Fruit fly (Drosophila melanogaster) whole organism, embryonic: ENCODE data around the gene Cp18.

Experiments used
- Blimp-1 ChIP-seq: fragments of 200-800 bp; sonication (Bioruptor generic); optimal IDR thresholded peaks from 3 replicates; lab custom pipeline; 2018; ENCODE audit warnings: missing biosample characterization, missing genetic modification characterization, mild to moderate bottlenecking, moderate library complexity, missing genetic modification reagents
- BtbVII ChIP-seq: fragments of 200-800 bp; sonication (Bioruptor generic); optimal IDR thresholded peaks from 3 replicates; lab custom pipeline; 2017; ENCODE audit warnings: missing biosample characterization, mild to moderate bottlenecking, missing genetic modification characterization
- CG10147 ChIP-seq: fragments of 200-800 bp; sonication (Bioruptor generic); optimal IDR thresholded peaks from 2 replicates; lab custom pipeline; 2019; ENCODE audit warnings: missing biosample characterization, mild to moderate bottlenecking, missing genetic modification characterization, moderate library complexity
- CG1647 ChIP-seq: fragments of 200-800 bp; sonication (Bioruptor generic); optimal IDR thresholded peaks from 3 replicates; lab custom pipeline; 2016; ENCODE audit warnings: missing biosample characterization, missing genetic modification characterization
- CG16813 ChIP-seq: fragments of 200-800 bp; sonication (Bioruptor generic); IDR thresholded peaks from 3 replicates; pipeline ENCODE4 v1.3.6; 2022; ENCODE audit warnings: missing biosample characterization, missing genetic modification characterization; ENCODE audit not compliant: partially characterized antibody
- CG17328 ChIP-seq: fragments of 200-800 bp; sonication (Bioruptor generic); IDR thresholded peaks from 2 replicates; pipeline ENCODE4 v1.3.6; 2022; ENCODE audit warnings: missing biosample characterization, missing genetic modification characterization
- CG18011 ChIP-seq: fragments of 200-800 bp; sonication (Bioruptor generic); optimal IDR thresholded peaks from 2 replicates; lab custom pipeline; 2017; ENCODE audit warnings: missing biosample characterization, missing genetic modification characterization, mild to moderate bottlenecking, moderate library complexity, missing genotype
- CG3065 ChIP-seq: fragments of 200-800 bp; sonication (Bioruptor generic); optimal IDR thresholded peaks from 2 replicates; lab custom pipeline; 2016; ENCODE audit warnings: missing biosample characterization, missing genetic modification characterization
- CG32767 ChIP-seq: fragments of 200-800 bp; sonication (Bioruptor generic); IDR thresholded peaks from 2 replicates; pipeline ENCODE4 v1.3.6; 2022; ENCODE audit warnings: missing biosample characterization, missing genetic modification characterization
- CG4328 ChIP-seq: fragments of 200-800 bp; sonication (Bioruptor generic); optimal IDR thresholded peaks from 3 replicates; lab custom pipeline; 2017; ENCODE audit warnings: missing biosample characterization, missing genetic modification reagents, missing genetic modification characterization
- CG4424 ChIP-seq: fragments of 200-800 bp; sonication (Bioruptor generic); optimal IDR thresholded peaks from 3 replicates; lab custom pipeline; 2016; ENCODE audit warnings: missing biosample characterization, missing genetic modification characterization
- CG4617 ChIP-seq: fragments of 200-800 bp; sonication (Bioruptor generic); optimal IDR thresholded peaks from 3 replicates; lab custom pipeline; 2016; ENCODE audit warnings: missing biosample characterization, missing genetic modification characterization, borderline replicate concordance
- CG4707 ChIP-seq: fragments of 200-800 bp; sonication (Bioruptor generic); optimal IDR thresholded peaks from 2 replicates; lab custom pipeline; 2018; ENCODE audit warnings: missing biosample characterization, mild to moderate bottlenecking, missing genetic modification characterization, moderate library complexity
- D19A ChIP-seq: fragments of 200-800 bp; optimal IDR thresholded peaks from 3 replicates; lab custom pipeline; 2019; ENCODE audit warnings: missing biosample characterization, mild to moderate bottlenecking, missing genetic modification characterization, moderate library complexity
- Dref ChIP-seq: fragments of 200-800 bp; sonication (Bioruptor generic); IDR thresholded peaks from 2 replicates; pipeline ENCODE4 v1.3.6; 2022; ENCODE audit warnings: missing biosample characterization, missing genetic modification characterization
- Lhr ChIP-seq: fragments of 200-800 bp; sonication (Bioruptor generic); optimal IDR thresholded peaks from 3 replicates; lab custom pipeline; 2017; ENCODE audit warnings: mild to moderate bottlenecking, missing biosample characterization, missing genetic modification reagents, missing genetic modification characterization
- MBD-R2 ChIP-seq: fragments of 200-800 bp; sonication (Bioruptor generic); IDR thresholded peaks from 2 replicates; pipeline ENCODE4 v1.3.6; 2022; ENCODE audit warnings: missing biosample characterization, missing genetic modification characterization
- Myb ChIP-seq: fragments of 200-800 bp; sonication (Bioruptor generic); optimal IDR thresholded peaks from 2 replicates; lab custom pipeline; 2016; ENCODE audit warnings: missing biosample characterization, missing genetic modification characterization
- Xbp1 ChIP-seq: fragments of 200-800 bp; sonication (Bioruptor generic); optimal IDR thresholded peaks from 3 replicates; lab custom pipeline; 2016; ENCODE audit warnings: missing biosample characterization, mild to moderate bottlenecking, missing genetic modification characterization
- ab ChIP-seq: fragments of 200-800 bp; sonication (Bioruptor generic); optimal IDR thresholded peaks from 2 replicates; lab custom pipeline; 2016; ENCODE audit warnings: missing biosample characterization, missing genetic modification characterization
- amos ChIP-seq: fragments of 200-800 bp; sonication (Bioruptor generic); IDR thresholded peaks from 2 replicates; pipeline ENCODE4 v1.3.6; 2022; ENCODE audit warnings: missing biosample characterization, missing genetic modification characterization; ENCODE audit not compliant: partially characterized antibody
- az2 ChIP-seq: fragments of 200-800 bp; sonication (Bioruptor generic); optimal IDR thresholded peaks from 3 replicates; lab custom pipeline; 2016; ENCODE audit warnings: missing biosample characterization, missing genetic modification characterization
- chif ChIP-seq, 2 experiments: fragments of 200-800 bp; sonication (Bioruptor generic); optimal IDR thresholded peaks; 3 replicates each; lab custom pipeline; 2016; ENCODE audit warnings: missing biosample characterization in 2 of 2, missing genetic modification characterization in 2 of 2
- chinmo ChIP-seq: fragments of 200-800 bp; sonication (Bioruptor generic); IDR thresholded peaks from 4 replicates; pipeline ENCODE4 v1.3.6; 2022; ENCODE audit warnings: missing biosample characterization, missing genetic modification characterization; ENCODE audit not compliant: partially characterized antibody
- da ChIP-seq: fragments of 200-800 bp; sonication (Bioruptor generic); optimal IDR thresholded peaks from 2 replicates; lab custom pipeline; 2016; ENCODE audit warnings: missing biosample characterization, missing genetic modification characterization
- dimm ChIP-seq: fragments of 200-800 bp; sonication (Bioruptor generic); IDR thresholded peaks from 2 replicates; pipeline ENCODE4 v1.3.6; 2022; ENCODE audit warnings: missing biosample characterization, missing genetic modification characterization
- esg ChIP-seq: fragments of 200-800 bp; sonication (Bioruptor generic); conservative IDR thresholded peaks from 2 replicates; pipeline ENCODE4 v1.3.6; 2022; ENCODE audit warnings: missing biosample characterization, missing genetic modification characterization
- gsb-n ChIP-seq: fragments of 200-800 bp; sonication (Bioruptor generic); optimal IDR thresholded peaks from 3 replicates; lab custom pipeline; 2018; ENCODE audit warnings: missing biosample characterization, mild to moderate bottlenecking, missing genetic modification characterization
- her ChIP-seq: fragments of 200-800 bp; sonication (Bioruptor generic); optimal IDR thresholded peaks from 2 replicates; lab custom pipeline; 2016; ENCODE audit warnings: missing biosample characterization, missing genetic modification characterization
- ind ChIP-seq: fragments of 200-800 bp; sonication (Bioruptor generic); optimal IDR thresholded peaks from 3 replicates; lab custom pipeline; 2016; ENCODE audit warnings: missing biosample characterization, missing genetic modification characterization
- inv ChIP-seq: fragments of 200-800 bp; sonication (Bioruptor generic); IDR thresholded peaks from 2 replicates; pipeline ENCODE4 v1.3.6; 2022; ENCODE audit warnings: missing biosample characterization, missing genetic modification characterization; ENCODE audit not compliant: partially characterized antibody
- lilli ChIP-seq: fragments of 200-800 bp; sonication (Bioruptor generic); optimal IDR thresholded peaks from 3 replicates; lab custom pipeline; 2016; ENCODE audit warnings: missing biosample characterization, missing genetic modification characterization
- maf-S ChIP-seq: fragments of 200-800 bp; sonication (Bioruptor generic); optimal IDR thresholded peaks from 2 replicates; lab custom pipeline; 2016; ENCODE audit warnings: missing biosample characterization, missing genetic modification characterization
- peb ChIP-seq: fragments of 200-800 bp; sonication (Bioruptor generic); IDR thresholded peaks from 2 replicates; pipeline ENCODE4 v1.3.6; 2022; ENCODE audit warnings: missing biosample characterization, missing genetic modification characterization
- pho ChIP-seq: fragments of 200-800 bp; sonication (Bioruptor generic); optimal IDR thresholded peaks from 2 replicates; lab custom pipeline; 2016; ENCODE audit warnings: missing biosample characterization, missing genetic modification characterization
- pnt ChIP-seq: fragments of 200-800 bp; sonication (Bioruptor generic); optimal IDR thresholded peaks from 3 replicates; lab custom pipeline; 2016; ENCODE audit warnings: missing biosample characterization, missing genetic modification characterization
- sd ChIP-seq: fragments of 200-800 bp; sonication (Bioruptor generic); optimal IDR thresholded peaks from 3 replicates; lab custom pipeline; 2018; ENCODE audit warnings: missing biosample characterization, mild to moderate bottlenecking, missing genetic modification characterization, moderate library complexity
- sisA ChIP-seq: fragments of 200-800 bp; sonication (Bioruptor generic); IDR thresholded peaks from 2 replicates; pipeline ENCODE4 v1.3.6; 2022; ENCODE audit warnings: missing biosample characterization, missing genetic modification characterization
- ssp ChIP-seq: fragments of 200-800 bp; sonication (Bioruptor generic); IDR thresholded peaks from 2 replicates; pipeline ENCODE4 v1.3.6; 2022; ENCODE audit warnings: missing biosample characterization, missing genetic modification characterization
- sug ChIP-seq: fragments of 200-800 bp; optimal IDR thresholded peaks from 2 replicates; lab custom pipeline; 2019; ENCODE audit warnings: missing biosample characterization, mild to moderate bottlenecking, missing genetic modification characterization, moderate library complexity
- usp ChIP-seq: fragments of >200 bp; optimal IDR thresholded peaks from 2 replicates; lab custom pipeline; 2017; ENCODE audit warnings: missing biosample characterization, missing genetic modification characterization
- wek ChIP-seq: fragments of 200-800 bp; sonication (Bioruptor generic); optimal IDR thresholded peaks from 3 replicates; lab custom pipeline; 2018; ENCODE audit warnings: missing biosample characterization, mild to moderate bottlenecking, missing genetic modification characterization, moderate library complexity
- zen ChIP-seq: fragments of 200-800 bp; sonication (Bioruptor generic); optimal IDR thresholded peaks from 3 replicates; lab custom pipeline; 2018; ENCODE audit warnings: missing biosample characterization, mild to moderate bottlenecking, missing genetic modification characterization, moderate library complexity
- zfh1 ChIP-seq: fragments of 200-800 bp; sonication (Bioruptor generic); IDR thresholded peaks from 3 replicates; pipeline ENCODE4 v1.3.6; 2022; ENCODE audit warnings: missing biosample characterization, missing genetic modification characterization

The Cp18 gene

DNA sequence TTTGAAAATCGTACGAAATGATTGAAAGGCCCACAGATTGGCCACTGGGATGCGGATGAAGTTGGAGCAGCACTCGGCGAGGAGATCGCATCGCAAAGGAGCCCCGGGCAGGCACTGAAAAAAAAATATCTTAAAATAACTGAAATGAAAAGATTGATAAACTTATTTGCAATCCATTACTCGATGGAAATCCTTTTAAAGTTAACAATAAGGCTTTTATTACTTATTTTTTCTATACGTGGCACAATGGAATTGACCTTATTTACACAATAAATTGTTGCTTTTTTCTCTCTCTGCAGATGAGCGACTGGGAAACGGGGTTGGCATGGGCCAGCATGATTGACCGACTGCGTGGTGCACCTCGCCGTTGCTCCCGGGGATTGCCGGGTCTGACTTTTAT, 24.7 kb downstream of the Cp18 start (continued):
- peak; percentile 42 for TF ChIP-seq gsb-n (tag; lab: Kevin White, UChicago)
- no peak for TF ChIP-seq da (GFP tag; lab: Kevin White, UChicago)
- TF ChIP-seq peb (GFP tag; lab: Robert Waterston, UW) = peak; percentile 56
- peak; percentile 71 for TF ChIP-seq Blimp-1 (GFP tag; lab: Kevin White, UChicago)
- no peak for TF ChIP-seq inv (GFP tag; lab: Robert Waterston, UW)
- TF ChIP-seq CG4424 (GFP tag; lab: Kevin White, UChicago) = peak; percentile 42
- TF ChIP-seq sug (tag; lab: Kevin White, UChicago) = no peak
- no peak for TF ChIP-seq her (GFP tag; lab: Kevin White, UChicago)
- peak in 1 of 2 experiments; percentile 39 for TF ChIP-seq chif (GFP tag; optimal IDR thresholded peaks at IDR 0.05; lab: Kevin White, UChicago)
- no peak for TF ChIP-seq zen (tag; lab: Kevin White, UChicago)
- TF ChIP-seq CG4707 = peak; percentile 47
- TF ChIP-seq CG32767 (GFP tag; lab: Robert Waterston, UW) = 0 out of 2 replicates have a peak, but pooled peaks have one; percentile 19
- TF ChIP-seq esg (GFP tag; lab: Robert Waterston, UW) = peak; percentile 55; the same call in 1 of the 2 replicates
- TF ChIP-seq CG1647 (GFP tag; lab: Kevin White, UChicago) = no peak
- no peak for TF ChIP-seq amos (GFP tag; lab: Robert Waterston, UW)
- TF ChIP-seq ab (GFP tag; lab: Kevin White, UChicago) = no peak
- peak; percentile 67; the same call in 2 of the 3 replicates for TF ChIP-seq zfh1
- no peak for TF ChIP-seq CG4617
- no peak for TF ChIP-seq maf-S (GFP tag; lab: Kevin White, UChicago)
- peak; percentile 65 for TF ChIP-seq Xbp1 (GFP tag; lab: Kevin White, UChicago)
- TF ChIP-seq CG4328 (GFP tag; lab: Kevin White, UChicago) = no peak
- peak; percentile 4 for TF ChIP-seq Lhr (GFP tag; lab: Kevin White, UChicago)
- TF ChIP-seq Dref (GFP tag; lab: Robert Waterston, UW) = no peak
- peak; percentile 44 for TF ChIP-seq D19A (tag; lab: Kevin White, UChicago)
- TF ChIP-seq sisA = peak; percentile 73
- no peak for TF ChIP-seq CG18011 (GFP tag; lab: Kevin White, UChicago)
- TF ChIP-seq ssp (GFP tag; lab: Robert Waterston, UW) = peak; percentile 44
- TF ChIP-seq az2 (GFP tag; lab: Kevin White, UChicago) = peak; percentile 61
- TF ChIP-seq pho = no peak
- TF ChIP-seq BtbVII (GFP tag; lab: Kevin White, UChicago) = no peak
- TF ChIP-seq CG10147 (GFP tag; lab: Kevin White, UChicago) = no peak
- peak; percentile 44 for TF ChIP-seq ind (GFP tag; lab: Kevin White, UChicago)
- peak; percentile 72 for TF ChIP-seq CG17328 (GFP tag; lab: Robert Waterston, UW)
- TF ChIP-seq wek (GFP tag; lab: Kevin White, UChicago) = no peak
- no peak for TF ChIP-seq Myb (GFP tag; lab: Kevin White, UChicago)

DNA sequence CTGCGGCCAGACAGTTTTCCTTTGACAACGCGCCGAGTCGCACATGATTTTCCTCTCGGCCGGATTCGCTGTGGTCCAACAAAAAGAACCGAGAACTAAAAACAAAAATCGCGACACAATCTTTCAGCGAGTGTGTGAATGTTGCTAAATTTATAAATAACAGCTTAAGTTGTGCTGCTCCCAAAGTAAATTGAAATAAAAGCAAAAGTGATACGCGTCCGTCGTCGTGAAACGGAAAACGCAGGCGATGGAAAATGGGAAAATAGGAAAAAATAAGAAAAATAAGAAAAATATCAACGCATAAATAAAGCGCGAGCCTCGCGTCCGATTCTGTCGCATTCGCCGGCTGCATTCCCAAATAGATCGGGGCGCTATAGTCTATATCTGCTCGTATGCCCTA, 27.0 kb downstream of the Cp18 start, which contains the start of gene Fhos:
Gene Fhos, plus strand, starts transcription at position 28 of the 400 bp plus-strand sequence.
- TF ChIP-seq usp (GFP tag; lab: Kevin White, UChicago) (no peak), CG3065 (no peak), lilli (GFP tag; lab: Kevin White, UChicago) (no peak), dimm (GFP tag; lab: Robert Waterston, UW) (no peak), MBD-R2 (GFP tag; lab: Robert Waterston, UW) (no peak), sd (tag; lab: Kevin White, UChicago) (peak; percentile 9), CG16813 (GFP tag; lab: Robert Waterston, UW) (no peak), pnt (no peak), chinmo (0 out of 4 replicates have a peak, but pooled peaks have one; percentile 18)
- TF ChIP-seq, all 482 proteins: peak for 2
